Worm (Caenorhabditis elegans) whole organism, early embryonic: ENCODE measurements around the gene cope-1.

Source experiments
- B0310.2 ChIP-seq: sonication (generic microtip); optimal IDR thresholded peaks from 2 replicates; lab custom pipeline; 2016; ENCODE audit warnings: mild to moderate bottlenecking, missing genetic modification characterization, missing compliant biosample characterization
- F13C5.2 ChIP-seq: sonication (generic microtip); optimal IDR thresholded peaks from 2 replicates; lab custom pipeline; 2017; ENCODE audit warnings: mild to moderate bottlenecking, missing genetic modification characterization, inconsistent platforms, missing compliant biosample characterization
- aly-1 ChIP-seq: sonication (generic microtip); optimal IDR thresholded peaks from 2 replicates; lab custom pipeline; 2016; ENCODE audit warnings: missing genetic modification characterization, missing compliant biosample characterization
- ama-1 ChIP-seq: fragments of 150-350 bp; optimal IDR thresholded peaks from 2 replicates; lab custom pipeline; 2014
- ceh-13 ChIP-seq: fragments of 200-800 bp; sonication (Bioruptor generic); optimal IDR thresholded peaks from 2 replicates; lab custom pipeline; 2018; ENCODE audit warnings: mild to moderate bottlenecking, missing genetic modification characterization, missing compliant biosample characterization
- ceh-36 ChIP-seq: sonication (generic microtip); optimal IDR thresholded peaks from 2 replicates; lab custom pipeline; 2016; ENCODE audit warnings: missing genetic modification characterization, inconsistent platforms, missing compliant biosample characterization
- ets-7 ChIP-seq: sonication (generic microtip); optimal IDR thresholded peaks from 2 replicates; lab custom pipeline; 2016; ENCODE audit warnings: missing genotype, missing genetic modification characterization, missing compliant biosample characterization
- flt-1 ChIP-seq: fragments of 200-800 bp; sonication (Bioruptor generic); IDR thresholded peaks from 2 replicates; pipeline ENCODE4 v1.3.6; 2022; ENCODE audit warnings: missing genetic modification characterization, missing compliant biosample characterization
- hmbx-1 ChIP-seq: sonication (generic microtip); optimal IDR thresholded peaks from 2 replicates; lab custom pipeline; 2016; ENCODE audit warnings: mild to moderate bottlenecking, missing genetic modification characterization, missing compliant biosample characterization
- hmg-4 ChIP-seq: fragments of 200-800 bp; sonication (Bioruptor generic); optimal IDR thresholded peaks from 2 replicates; lab custom pipeline; 2018; ENCODE audit warnings: mild to moderate bottlenecking, missing genetic modification characterization, missing compliant biosample characterization
- hnd-1 ChIP-seq: sonication (generic microtip); optimal IDR thresholded peaks from 2 replicates; lab custom pipeline; 2016; ENCODE audit warnings: missing genetic modification characterization, missing compliant biosample characterization
- pes-1 ChIP-seq: fragments of 200-800 bp; sonication (Bioruptor generic); IDR thresholded peaks from 2 replicates; pipeline ENCODE4 v1.3.6; 2022; ENCODE audit warnings: missing genetic modification reagents, missing genetic modification characterization, missing compliant biosample characterization
- scrt-1 ChIP-seq: fragments of 200-800 bp; sonication (Bioruptor generic); IDR thresholded peaks from 2 replicates; pipeline ENCODE4 v1.3.6; 2022; ENCODE audit warnings: missing genetic modification characterization, missing compliant biosample characterization
- sea-1 ChIP-seq: fragments of 200-800 bp; sonication (Bioruptor generic); conservative IDR thresholded peaks from 2 replicates; pipeline ENCODE4 v1.3.6; 2022; ENCODE audit warnings: missing genetic modification characterization, missing compliant biosample characterization
- tbx-11 ChIP-seq: fragments of 200-800 bp; sonication (Bioruptor generic); IDR thresholded peaks from 2 replicates; pipeline ENCODE4 v1.3.6; 2022; ENCODE audit warnings: missing genetic modification characterization, missing compliant biosample characterization
- tbx-37 ChIP-seq: fragments of 200-800 bp; sonication (Bioruptor generic); conservative IDR thresholded peaks from 2 replicates; pipeline ENCODE4 v1.3.6; 2022; ENCODE audit warnings: missing genetic modification reagents, missing genetic modification characterization, missing compliant biosample characterization
- tra-4 ChIP-seq: sonication (generic microtip); optimal IDR thresholded peaks from 2 replicates; lab custom pipeline; 2017; ENCODE audit warnings: missing genetic modification characterization, missing compliant biosample characterization

cope-1 gene

ce11 chrIII:13447439-13447838 is 21.4 kb downstream of the cope-1 start:
- TF ChIP-seq tbx-11 (GFP tag; lab: Robert Waterston, UW) = peak; percentile 25; the same call in 1 of the 2 replicates
- peak; percentile 39; the same call in 1 of the 2 replicates for TF ChIP-seq pes-1

ce11 chrIII:13448235-13448634 is 22.2 kb downstream of the cope-1 start:
- 0 out of 2 replicates have a peak, but pooled peaks have one; percentile 32 for TF ChIP-seq tbx-37

ce11 chrIII:13452824-13453223 is 26.8 kb downstream of the cope-1 start:
- TF ChIP-seq tra-4 = no peak
- TF ChIP-seq F13C5.2 (tag; lab: Kevin White, UChicago) = no peak
- TF ChIP-seq B0310.2 = no peak
- no peak for TF ChIP-seq ceh-36 (tag; lab: Kevin White, UChicago)
- no peak for TF ChIP-seq hnd-1 (tag; lab: Kevin White, UChicago)
- no peak for TF ChIP-seq ceh-13 (GFP tag; lab: Kevin White, UChicago)
- TF ChIP-seq sea-1 (GFP tag; lab: Robert Waterston, UW) = no peak
- no peak for TF ChIP-seq ets-7 (tag; lab: Kevin White, UChicago)
- no peak for TF ChIP-seq hmbx-1 (tag; lab: Kevin White, UChicago)
- no peak for TF ChIP-seq tbx-37
- no peak for TF ChIP-seq scrt-1 (GFP tag; lab: Robert Waterston, UW)
- no peak for TF ChIP-seq ama-1
- TF ChIP-seq tbx-11 (GFP tag; lab: Robert Waterston, UW) = no peak
- no peak for TF ChIP-seq hmg-4 (GFP tag; lab: Kevin White, UChicago)

ce11 chrIII:13455207-13455606 is 29.1 kb downstream of the cope-1 start, which contains the start of gene cua-1:
Gene cua-1, minus strand, starts transcription at chrIII:13455307.
- no peak for TF ChIP-seq tra-4
- no peak for TF ChIP-seq ets-7 (tag; lab: Kevin White, UChicago)
- TF ChIP-seq aly-1 (tag; lab: Kevin White, UChicago) = no peak
- no peak for TF ChIP-seq sea-1 (GFP tag; lab: Robert Waterston, UW)
- no peak for TF ChIP-seq hnd-1 (tag; lab: Kevin White, UChicago)
- TF ChIP-seq B0310.2 = no peak
- no peak for TF ChIP-seq scrt-1 (GFP tag; lab: Robert Waterston, UW)
- TF ChIP-seq tbx-37 = no peak
- TF ChIP-seq ceh-13 (GFP tag; lab: Kevin White, UChicago) = no peak
- TF ChIP-seq hmbx-1 (tag; lab: Kevin White, UChicago) = no peak
- TF ChIP-seq F13C5.2 (tag; lab: Kevin White, UChicago) = no peak
- no peak for TF ChIP-seq ama-1

- TF ChIP-seq scrt-1 (GFP tag; lab: Robert Waterston, UW) (no peak), ceh-36 (tag; lab: Kevin White, UChicago) (no peak), hmg-4 (GFP tag; lab: Kevin White, UChicago) (no peak), B0310.2 (no peak), flt-1 (no peak), hnd-1 (tag; lab: Kevin White, UChicago) (no peak)
Observed at ce11 chrIII:13455816-13456215, 29.8 kb downstream of the cope-1 start.

ce11 chrIII:13457305-13457704 is 31.2 kb downstream of the cope-1 start:
- TF ChIP-seq flt-1 = no peak
- no peak for TF ChIP-seq B0310.2
- TF ChIP-seq ets-7 (tag; lab: Kevin White, UChicago) = no peak
- no peak for TF ChIP-seq hmbx-1 (tag; lab: Kevin White, UChicago)
- no peak for TF ChIP-seq ceh-36 (tag; lab: Kevin White, UChicago)
- no peak for TF ChIP-seq sea-1 (GFP tag; lab: Robert Waterston, UW)
- no peak for TF ChIP-seq hnd-1 (tag; lab: Kevin White, UChicago)
- TF ChIP-seq tbx-11 (GFP tag; lab: Robert Waterston, UW) = no peak
- TF ChIP-seq pes-1 = no peak
- no peak for TF ChIP-seq tbx-37
- no peak for TF ChIP-seq scrt-1 (GFP tag; lab: Robert Waterston, UW)
- TF ChIP-seq aly-1 (tag; lab: Kevin White, UChicago) = no peak
- TF ChIP-seq F13C5.2 (tag; lab: Kevin White, UChicago) = no peak
- no peak for TF ChIP-seq hmg-4 (GFP tag; lab: Kevin White, UChicago)
- TF ChIP-seq ama-1 = no peak
- TF ChIP-seq ceh-13 (GFP tag; lab: Kevin White, UChicago) = no peak

- TF ChIP-seq sea-1 (GFP tag; lab: Robert Waterston, UW) (no peak), tbx-37 (no peak), ceh-13 (GFP tag; lab: Kevin White, UChicago) (no peak), flt-1 (no peak), hnd-1 (tag; lab: Kevin White, UChicago) (no peak), hmbx-1 (tag; lab: Kevin White, UChicago) (no peak), hmg-4 (GFP tag; lab: Kevin White, UChicago) (no peak), tra-4 (no peak)
Observed at ce11 chrIII:13458978-13459596, 33.0 kb downstream of the cope-1 start, which contains the start of gene tag-164. Gene tag-164, plus strand, starts transcription at chrIII:13459546.

ce11 chrIII:13461535-13461934 is 35.5 kb downstream of the cope-1 start:
- no peak for TF ChIP-seq scrt-1 (GFP tag; lab: Robert Waterston, UW)
- no peak for TF ChIP-seq ceh-36 (tag; lab: Kevin White, UChicago)
- TF ChIP-seq ama-1 = no peak
- no peak for TF ChIP-seq B0310.2
- TF ChIP-seq pes-1 = no peak
- no peak for TF ChIP-seq sea-1 (GFP tag; lab: Robert Waterston, UW)
- no peak for TF ChIP-seq ceh-13 (GFP tag; lab: Kevin White, UChicago)
- TF ChIP-seq tbx-37 = no peak
- TF ChIP-seq flt-1 = no peak
- no peak for TF ChIP-seq tra-4
- no peak for TF ChIP-seq aly-1 (tag; lab: Kevin White, UChicago)
- no peak for TF ChIP-seq hnd-1 (tag; lab: Kevin White, UChicago)
- no peak for TF ChIP-seq hmg-4 (GFP tag; lab: Kevin White, UChicago)
- TF ChIP-seq hmbx-1 (tag; lab: Kevin White, UChicago) = no peak
- TF ChIP-seq ets-7 (tag; lab: Kevin White, UChicago) = no peak
- TF ChIP-seq F13C5.2 (tag; lab: Kevin White, UChicago) = no peak
- TF ChIP-seq tbx-11 (GFP tag; lab: Robert Waterston, UW) = no peak
